Fruit fly (Drosophila melanogaster): Measurements from ENCODE around the gene CG33995.
A peak's percentile ranks its signal among the peaks of the same experiment; 100 is the strongest.

The CG33995 gene

DNA sequence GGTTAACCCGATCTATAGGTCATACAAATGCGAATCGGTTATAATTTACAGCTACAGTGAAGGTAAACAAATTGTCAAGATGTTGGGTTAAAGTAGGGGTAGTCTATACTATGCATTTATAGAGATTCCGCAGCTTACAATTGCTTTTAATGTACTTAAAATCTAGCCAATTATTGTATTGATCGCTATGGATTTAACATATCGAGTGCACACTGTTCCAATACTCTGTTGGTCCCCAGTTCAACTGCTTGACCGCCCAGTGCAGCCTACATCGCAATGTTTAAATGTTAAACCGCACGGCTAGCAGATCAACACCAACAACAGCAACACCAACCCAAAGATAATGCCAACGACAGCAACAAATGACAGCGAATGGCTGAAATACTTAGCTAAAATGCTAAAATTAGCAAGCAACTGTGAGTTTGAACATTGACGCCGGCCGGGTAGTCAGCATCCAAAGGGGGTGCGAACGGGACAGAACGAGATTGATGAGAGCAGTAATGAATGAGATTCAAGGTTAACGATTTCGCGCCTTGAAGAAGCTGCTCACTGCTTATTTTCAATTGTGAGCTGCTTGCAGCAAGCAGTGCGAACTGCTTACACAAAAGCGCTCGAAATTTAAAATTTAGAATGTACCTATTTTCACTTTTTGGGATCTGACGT is 42.0 kb upstream of the CG33995 start (continued):
- TF ChIP-seq btn (GFP tag; optimal IDR thresholded peaks at IDR 0.05) (no peak), Oli (tag; optimal IDR thresholded peaks at IDR 0.05) (no peak), bbx (GFP tag; IDR thresholded peaks at IDR 0.05; ENCODE audit: partially characterized antibody) (peak; percentile 13; the same call in 1 of the 2 replicates), Sox102F (GFP tag; optimal IDR thresholded peaks at IDR 0.05) (no peak), E2f2 (GFP tag; IDR thresholded peaks at IDR 0.05) (peak; percentile 94), disco-r (GFP tag; optimal IDR thresholded peaks at IDR 0.05) (no peak), vnd (GFP tag; IDR thresholded peaks at IDR 0.05; ENCODE audit: partially characterized antibody) (peak; percentile 48; the same call in 2 of the 3 replicates), cad (GFP tag; optimal IDR thresholded peaks at IDR 0.05) (peak; percentile 34), NfI (GFP tag; optimal IDR thresholded peaks at IDR 0.05) (no peak), ap (GFP tag; IDR thresholded peaks at IDR 0.05) (peak; percentile 53; the same call in 1 of the 2 replicates), CG4360 (GFP tag; IDR thresholded peaks at IDR 0.05) (0 out of 2 replicates have a peak, but pooled peaks have one; percentile 20), trem (tag; optimal IDR thresholded peaks at IDR 0.05) (no peak), Rfx (GFP tag; IDR thresholded peaks at IDR 0.05) (peak; percentile 54), gcm (GFP tag; optimal IDR thresholded peaks at IDR 0.05) (no peak), dpn (GFP tag; optimal IDR thresholded peaks at IDR 0.05) (peak in 1 of 2 experiments; percentile 4), crol (GFP tag; IDR thresholded peaks at IDR 0.05) (no peak; the same call in none of the 2 replicates), chinmo (GFP tag; IDR thresholded peaks at IDR 0.05; ENCODE audit: partially characterized antibody) (peak; percentile 96), CG15269 (tag; optimal IDR thresholded peaks at IDR 0.05) (no peak), tap (tag; optimal IDR thresholded peaks at IDR 0.05) (no peak), Awh (GFP tag; IDR thresholded peaks at IDR 0.05) (peak; percentile 8; the same call in 1 of the 2 replicates), CG1832 (GFP tag; optimal IDR thresholded peaks at IDR 0.05) (peak; percentile 50), CG9437 (GFP tag; optimal IDR thresholded peaks at IDR 0.05) (no peak), CG6791 (GFP tag; IDR thresholded peaks at IDR 0.05; ENCODE audit: partially characterized antibody) (peak; percentile 60; the same call in 1 of the 3 replicates), kah (GFP tag; optimal IDR thresholded peaks at IDR 0.05) (no peak), Kr (GFP tag; optimal IDR thresholded peaks at IDR 0.05) (no peak), tna (GFP tag; IDR thresholded peaks at IDR 0.05; ENCODE audit: partially characterized antibody) (peak; percentile 19; the same call in 1 of the 2 replicates), CG2889 (GFP tag; IDR thresholded peaks at IDR 0.05) (0 out of 3 replicates have a peak, but pooled peaks have one; percentile 40), odd (GFP tag; optimal IDR thresholded peaks at IDR 0.05) (no peak), CG14667 (GFP tag; IDR thresholded peaks at IDR 0.05) (peak; percentile 24; the same call in 1 of the 2 replicates), Max (GFP tag; optimal IDR thresholded peaks at IDR 0.05) (no peak), D19A (tag; optimal IDR thresholded peaks at IDR 0.05) (no peak), CoRest (tag; optimal IDR thresholded peaks at IDR 0.05) (peak; percentile 3), Adf1 (GFP tag; IDR thresholded peaks at IDR 0.05) (peak; percentile 52; the same call in 1 of the 2 replicates), CG10209 (GFP tag; optimal IDR thresholded peaks at IDR 0.05) (no peak), ro (GFP tag; IDR thresholded peaks at IDR 0.05) (no peak), Scr (GFP tag; IDR thresholded peaks at IDR 0.05; ENCODE audit: partially characterized antibody) (no peak; the same call in 1 of the 2 replicates), HmgD (GFP tag; optimal IDR thresholded peaks at IDR 0.05) (peak; percentile 81), slbo (GFP tag; IDR thresholded peaks at IDR 0.05) (peak; percentile 67), scrt (GFP tag; optimal IDR thresholded peaks at IDR 0.05) (no peak), H2.0 (GFP tag; IDR thresholded peaks at IDR 0.05) (peak; percentile 65; the same call in 1 of the 2 replicates), CG12071 (GFP tag; optimal IDR thresholded peaks at IDR 0.05) (no peak), Eip74EF (GFP tag; optimal IDR thresholded peaks at IDR 0.05) (peak in 1 of 2 experiments; percentile 100), pzg (GFP tag; optimal IDR thresholded peaks at IDR 0.05) (peak; percentile 17), ase (GFP tag; IDR thresholded peaks at IDR 0.05) (peak; percentile 44; the same call in 2 of the 3 replicates), HLH4C (GFP tag; IDR thresholded peaks at IDR 0.05; ENCODE audit: partially characterized antibody) (peak; percentile 43; the same call in 1 of the 3 replicates), Ets65A (GFP tag) (peak; percentile 73), corto (GFP tag; optimal IDR thresholded peaks at IDR 0.05) (no peak), danr (GFP tag; IDR thresholded peaks at IDR 0.05) (no peak)

All from whole organism, embryonic.